Worm (Caenorhabditis elegans): Measurements from ENCODE around the gene nyn-3.
A peak's percentile ranks its signal among the peaks of the same experiment; 100 is the strongest.

Gene nyn-3

ce11 chrII:6292527-6292926, at the start of gene nyn-3:
TSS of gene nyn-3 (minus strand) at chrII:6292627.
- TF ChIP-seq med-1 (GFP tag; optimal IDR thresholded peaks at IDR 0.05; ENCODE audit: insufficient read depth) (no peak), tab-1 (GFP tag; IDR thresholded peaks at IDR 0.05) (no peak), klf-2 (GFP tag; conservative IDR thresholded peaks at IDR 0.05) (no peak), ztf-29 (GFP tag; IDR thresholded peaks at IDR 0.05) (no peak), ztf-23 (GFP tag; IDR thresholded peaks at IDR 0.05) (no peak), T22C8.4 (GFP tag; IDR thresholded peaks at IDR 0.05) (no peak), cog-1 (tag; optimal IDR thresholded peaks at IDR 0.05) (no peak), flt-1 (GFP tag; IDR thresholded peaks at IDR 0.05) (no peak), ref-1 (GFP tag; conservative IDR thresholded peaks at IDR 0.05) (no peak)

DNA sequence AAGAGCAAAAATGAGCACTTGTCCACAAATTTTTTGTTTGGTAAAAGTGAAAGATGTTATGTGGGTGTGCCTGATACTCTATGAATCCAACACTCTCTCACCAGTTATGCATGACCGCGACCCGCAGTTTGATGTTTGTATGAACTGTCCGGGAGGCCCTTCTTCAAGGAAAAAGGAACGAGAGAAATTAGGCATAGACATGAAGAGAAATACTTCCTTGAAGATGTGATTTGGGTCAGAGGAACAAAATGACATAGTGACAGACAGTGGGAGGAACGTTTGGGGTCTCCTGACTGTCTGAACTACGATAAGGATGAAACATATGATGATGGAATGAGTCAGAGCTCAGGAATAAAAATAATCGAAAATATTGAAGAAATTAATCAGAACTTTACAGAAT, 48.6 kb upstream of the nyn-3 start:
- TF ChIP-seq ztf-23 (GFP tag; IDR thresholded peaks at IDR 0.05) = no peak
- no peak for TF ChIP-seq ztf-29 (GFP tag; IDR thresholded peaks at IDR 0.05)
- no peak for TF ChIP-seq tab-1 (GFP tag; IDR thresholded peaks at IDR 0.05)
- TF ChIP-seq T22C8.4 (GFP tag; IDR thresholded peaks at IDR 0.05) = no peak
- TF ChIP-seq flt-1 (GFP tag; IDR thresholded peaks at IDR 0.05) = no peak
- TF ChIP-seq ref-1 (GFP tag; conservative IDR thresholded peaks at IDR 0.05) = no peak
- TF ChIP-seq cog-1 (tag; optimal IDR thresholded peaks at IDR 0.05) = no peak
- TF ChIP-seq klf-2 (GFP tag; conservative IDR thresholded peaks at IDR 0.05) = no peak
- TF ChIP-seq med-1 (GFP tag; optimal IDR thresholded peaks at IDR 0.05; ENCODE audit: insufficient read depth) = no peak

ce11 chrII:6339948-6340347, 47.5 kb upstream of the nyn-3 start, which contains the start of gene C32D5.7:
TSS of gene C32D5.7 (minus strand) at chrII:6340048.
- TF ChIP-seq ref-1 (GFP tag; conservative IDR thresholded peaks at IDR 0.05) (no peak), cog-1 (tag; optimal IDR thresholded peaks at IDR 0.05) (no peak), ztf-29 (GFP tag; IDR thresholded peaks at IDR 0.05) (no peak), tab-1 (GFP tag; IDR thresholded peaks at IDR 0.05) (no peak), med-1 (GFP tag; optimal IDR thresholded peaks at IDR 0.05; ENCODE audit: insufficient read depth) (no peak), flt-1 (GFP tag; IDR thresholded peaks at IDR 0.05) (no peak), ztf-23 (GFP tag; IDR thresholded peaks at IDR 0.05) (no peak), T22C8.4 (GFP tag; IDR thresholded peaks at IDR 0.05) (no peak), klf-2 (GFP tag; conservative IDR thresholded peaks at IDR 0.05) (no peak)

- TF ChIP-seq ztf-29 (GFP tag; IDR thresholded peaks at IDR 0.05) = no peak
- no peak for TF ChIP-seq ref-1 (GFP tag; conservative IDR thresholded peaks at IDR 0.05)
- TF ChIP-seq klf-2 (GFP tag; conservative IDR thresholded peaks at IDR 0.05) = no peak
- TF ChIP-seq tab-1 (GFP tag; IDR thresholded peaks at IDR 0.05) = no peak
- TF ChIP-seq ztf-23 (GFP tag; IDR thresholded peaks at IDR 0.05) = no peak
- TF ChIP-seq T22C8.4 (GFP tag; IDR thresholded peaks at IDR 0.05) = no peak
- no peak for TF ChIP-seq cog-1 (tag; optimal IDR thresholded peaks at IDR 0.05)
- no peak for TF ChIP-seq med-1 (GFP tag; optimal IDR thresholded peaks at IDR 0.05; ENCODE audit: insufficient read depth)
- TF ChIP-seq flt-1 (GFP tag; IDR thresholded peaks at IDR 0.05) = no peak
These were observed 47.1 kb upstream of the nyn-3 start for ce11 chrII:6339511-6339910.

DNA sequence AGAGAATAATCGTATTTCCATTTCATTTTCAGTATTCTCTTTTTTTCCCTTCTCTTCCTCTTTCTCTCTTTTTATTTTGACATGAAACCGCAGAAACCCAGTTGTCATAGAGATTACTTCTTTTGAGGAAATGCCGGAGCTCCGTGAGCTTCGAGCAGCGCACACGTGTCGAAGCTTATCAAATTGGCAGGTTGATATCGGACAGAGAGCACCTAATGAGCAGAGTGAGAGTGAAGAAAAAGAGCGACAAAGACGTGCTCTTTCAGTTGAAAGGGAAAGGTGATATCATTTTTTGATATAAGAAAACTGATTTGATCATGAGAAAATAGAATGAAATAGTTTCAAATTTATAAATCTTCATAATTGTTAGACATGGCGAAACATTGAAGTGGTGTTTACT, 42.9 kb upstream of the nyn-3 start, which contains the start of gene C32D5.14:
Gene C32D5.14, plus strand, starts transcription at position 131 of the 400 bp plus-strand sequence.
- TF ChIP-seq ztf-29 (GFP tag; IDR thresholded peaks at IDR 0.05) = no peak
- no peak for TF ChIP-seq ztf-23 (GFP tag; IDR thresholded peaks at IDR 0.05)
- TF ChIP-seq med-1 (GFP tag; optimal IDR thresholded peaks at IDR 0.05; ENCODE audit: insufficient read depth) = no peak
- TF ChIP-seq tab-1 (GFP tag; IDR thresholded peaks at IDR 0.05) = no peak
- TF ChIP-seq T22C8.4 (GFP tag; IDR thresholded peaks at IDR 0.05) = no peak
- TF ChIP-seq cog-1 (tag; optimal IDR thresholded peaks at IDR 0.05) = no peak
- no peak for TF ChIP-seq klf-2 (GFP tag; conservative IDR thresholded peaks at IDR 0.05)
- no peak for TF ChIP-seq flt-1 (GFP tag; IDR thresholded peaks at IDR 0.05)
- no peak for TF ChIP-seq ref-1 (GFP tag; conservative IDR thresholded peaks at IDR 0.05)

ce11 chrII:6334745-6335260, 42.4 kb upstream of the nyn-3 start:
- TF ChIP-seq med-1 (GFP tag; optimal IDR thresholded peaks at IDR 0.05; ENCODE audit: insufficient read depth) (no peak), T22C8.4 (GFP tag; IDR thresholded peaks at IDR 0.05) (no peak), flt-1 (GFP tag; IDR thresholded peaks at IDR 0.05) (no peak), tab-1 (GFP tag; IDR thresholded peaks at IDR 0.05) (no peak), ztf-29 (GFP tag; IDR thresholded peaks at IDR 0.05) (no peak), ztf-23 (GFP tag; IDR thresholded peaks at IDR 0.05) (no peak), klf-2 (GFP tag; conservative IDR thresholded peaks at IDR 0.05) (no peak), ref-1 (GFP tag; conservative IDR thresholded peaks at IDR 0.05) (no peak), cog-1 (tag; optimal IDR thresholded peaks at IDR 0.05) (no peak)

DNA sequence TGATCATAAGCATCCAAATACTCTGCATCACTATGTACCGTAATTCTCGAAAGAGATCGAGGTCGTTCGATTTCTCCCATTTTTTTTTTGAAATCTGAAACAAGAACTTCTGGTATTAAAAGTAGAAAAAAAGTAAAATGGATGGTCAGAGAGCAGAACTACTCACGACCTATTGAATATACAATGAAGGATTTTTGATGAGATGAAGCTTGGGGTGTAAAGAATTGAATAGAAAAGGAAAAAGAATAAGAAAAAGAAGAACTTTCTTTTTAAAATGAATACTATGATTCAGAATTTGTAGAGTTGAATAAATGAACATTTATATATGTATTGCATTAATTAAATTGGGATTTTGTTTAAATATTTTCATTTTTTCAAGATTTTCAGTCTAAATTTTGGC, 41.5 kb upstream of the nyn-3 start, which contains the start of gene ttc-39B:
Gene ttc-39B, minus strand, starts transcription at position 101 of the 400 bp plus-strand sequence.
- TF ChIP-seq ref-1 (GFP tag; conservative IDR thresholded peaks at IDR 0.05) (no peak), med-1 (GFP tag; optimal IDR thresholded peaks at IDR 0.05; ENCODE audit: insufficient read depth) (no peak), ztf-29 (GFP tag; IDR thresholded peaks at IDR 0.05) (no peak), ztf-23 (GFP tag; IDR thresholded peaks at IDR 0.05) (no peak), cog-1 (tag; optimal IDR thresholded peaks at IDR 0.05) (no peak)

DNA sequence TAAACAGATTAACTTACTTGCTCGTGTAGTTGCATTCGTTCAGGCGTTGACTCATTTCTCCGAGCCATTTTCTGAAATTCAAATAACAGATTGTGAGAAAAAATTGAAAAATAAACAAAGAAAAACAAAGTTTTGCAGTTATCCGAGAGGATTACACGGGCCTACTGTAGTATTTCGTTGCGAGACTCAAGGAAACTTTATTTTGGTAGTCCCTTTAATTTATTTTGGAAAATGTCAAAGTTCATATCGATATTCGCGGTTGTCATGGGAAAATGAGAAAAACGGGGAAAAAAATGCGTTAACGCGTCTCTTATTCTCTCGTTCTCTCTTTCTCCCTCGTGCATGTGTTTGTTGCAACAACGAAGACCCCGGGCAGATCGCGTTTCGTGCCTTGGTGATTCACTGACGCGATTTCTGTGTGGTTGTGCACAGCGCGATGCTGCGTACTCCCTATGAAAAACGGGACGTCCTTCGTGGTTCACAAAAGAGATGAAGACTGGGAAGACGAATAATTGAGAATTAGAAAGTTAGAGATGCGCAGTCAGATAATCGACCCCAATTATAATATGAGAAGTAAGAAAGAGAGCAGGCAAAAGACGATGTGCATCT, 38.9 kb upstream of the nyn-3 start, which contains the start of gene set-4:
Gene set-4, minus strand, starts transcription at position 120 of the 609 bp plus-strand sequence.
- TF ChIP-seq ztf-23 (GFP tag; IDR thresholded peaks at IDR 0.05) = peak; percentile 67; the same call in 1 of the 2 replicates
- TF ChIP-seq cog-1 (tag; optimal IDR thresholded peaks at IDR 0.05) = peak; percentile 77
- peak; percentile 52; the same call in 1 of the 2 replicates for TF ChIP-seq flt-1 (GFP tag; IDR thresholded peaks at IDR 0.05)
- TF ChIP-seq T22C8.4 (GFP tag; IDR thresholded peaks at IDR 0.05) = no peak

DNA sequence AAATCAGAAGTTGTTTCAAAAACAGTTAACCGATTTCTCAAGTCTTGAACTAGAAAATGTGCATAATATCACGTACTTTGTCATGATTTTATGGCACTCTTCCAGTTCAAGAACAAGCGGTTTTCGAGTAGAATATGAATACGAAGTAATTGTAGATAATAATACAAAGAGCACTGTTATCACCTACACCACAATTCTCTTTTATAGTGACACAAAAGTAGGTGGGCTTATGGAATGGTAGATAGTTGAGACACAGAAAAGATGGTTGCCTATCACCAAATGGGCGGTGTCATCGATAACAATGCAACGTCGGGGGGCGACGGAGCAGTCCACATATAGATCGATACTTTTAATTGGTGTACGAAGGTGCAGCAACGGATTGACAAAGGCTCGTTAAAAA, 36.2 kb upstream of the nyn-3 start:
- TF ChIP-seq ref-1 (GFP tag; conservative IDR thresholded peaks at IDR 0.05) (no peak), med-1 (GFP tag; optimal IDR thresholded peaks at IDR 0.05; ENCODE audit: insufficient read depth) (no peak), ztf-23 (GFP tag; IDR thresholded peaks at IDR 0.05) (no peak)

DNA sequence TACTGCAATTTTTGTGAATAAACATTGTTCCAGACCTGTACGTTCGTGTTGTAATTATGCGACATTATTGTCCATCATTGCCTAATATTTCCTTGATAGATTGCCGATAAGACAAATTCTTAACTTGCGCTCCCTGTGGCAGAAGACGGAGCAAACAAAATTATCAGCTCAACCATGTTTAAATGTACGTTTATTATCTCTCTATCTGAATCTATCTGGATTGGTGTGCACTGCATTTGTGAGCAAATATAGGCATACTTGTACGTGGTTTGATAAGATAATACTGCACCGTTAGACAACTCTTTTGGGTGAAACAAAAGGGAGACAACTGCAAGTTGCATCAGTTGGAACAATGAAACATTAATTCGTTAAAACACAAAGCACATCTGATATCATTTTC, 34.9 kb upstream of the nyn-3 start:
- no peak for TF ChIP-seq ref-1 (GFP tag; conservative IDR thresholded peaks at IDR 0.05)
- no peak for TF ChIP-seq flt-1 (GFP tag; IDR thresholded peaks at IDR 0.05)
- no peak for TF ChIP-seq cog-1 (tag; optimal IDR thresholded peaks at IDR 0.05)
- no peak for TF ChIP-seq klf-2 (GFP tag; conservative IDR thresholded peaks at IDR 0.05)
- TF ChIP-seq tab-1 (GFP tag; IDR thresholded peaks at IDR 0.05) = no peak
- no peak for TF ChIP-seq T22C8.4 (GFP tag; IDR thresholded peaks at IDR 0.05)
- TF ChIP-seq ztf-23 (GFP tag; IDR thresholded peaks at IDR 0.05) = no peak

Data from whole organism, midembryonic.